Worm (Caenorhabditis elegans) whole organism, L1 larva: ENCODE data around the gene ZK792.12.

ENCODE experiments used
- C16A3.4 ChIP-seq: fragments of 150-350 bp; optimal IDR thresholded peaks from 2 replicates; lab custom pipeline; 2014; ENCODE audit warnings: missing biosample characterization, missing genetic modification characterization
- F16B12.6 ChIP-seq: fragments of 150-350 bp; optimal IDR thresholded peaks from 2 replicates; lab custom pipeline; 2014; ENCODE audit warnings: missing biosample characterization, missing genetic modification characterization
- alr-1 ChIP-seq: fragments of 200-800 bp; sonication (Bioruptor generic); optimal IDR thresholded peaks from 2 replicates; lab custom pipeline; 2018; ENCODE audit warnings: borderline replicate concordance, mild to moderate bottlenecking, missing genetic modification characterization, missing compliant biosample characterization
- aly-2 ChIP-seq: fragments of 150-350 bp; optimal IDR thresholded peaks from 2 replicates; lab custom pipeline; 2014; ENCODE audit warnings: missing biosample characterization, missing genetic modification characterization
- blmp-1 ChIP-seq: fragments of 150-350 bp; optimal IDR thresholded peaks from 2 replicates; lab custom pipeline; 2014; ENCODE audit warnings: missing biosample characterization, missing genetic modification characterization
- ceh-82 ChIP-seq, 3 experiments: fragments of 150-350 bp in 1 of 3; sonication (generic microtip) in 2 of 3; optimal IDR thresholded peaks; 2 replicates each; lab custom pipeline; 2014 to 2017; ENCODE audit warnings: missing biosample characterization in 3 of 3, missing genetic modification characterization in 3 of 3
- ceh-88 ChIP-seq: fragments of 200-800 bp; sonication (Bioruptor generic); IDR thresholded peaks from 2 replicates; pipeline ENCODE4 v1.3.6; 2022; ENCODE audit warnings: missing genetic modification characterization, missing compliant biosample characterization
- dsc-1 ChIP-seq: sonication (generic microtip); optimal IDR thresholded peaks from 2 replicates; lab custom pipeline; 2016; ENCODE audit warnings: mild to moderate bottlenecking, missing genetic modification characterization, missing compliant biosample characterization
- efl-1 ChIP-seq, 4 experiments: fragments of 150-350 bp; optimal IDR thresholded peaks in 3 of 4; peaks in 1 of 4; 1 replicate in 1 of 4; 2 replicates in 3 of 4; lab custom pipeline; 2014; ENCODE audit warnings: missing biosample characterization in 2 of 4, missing genetic modification characterization in 2 of 4, missing genetic modification reagents in 2 of 4
- egl-13 ChIP-seq: sonication (generic microtip); optimal IDR thresholded peaks from 2 replicates; lab custom pipeline; 2016; ENCODE audit warnings: missing genotype, missing genetic modification reagents, missing genetic modification characterization, missing compliant biosample characterization
- egl-27 ChIP-seq, 2 experiments: fragments of 150-350 bp in 1 of 2; sonication (generic microtip); optimal IDR thresholded peaks; 3 replicates each; lab custom pipeline; 2017 to 2018; ENCODE audit warnings: missing biosample characterization in 2 of 2, missing genetic modification characterization in 2 of 2, missing genetic modification reagents in 2 of 2
- elt-2 ChIP-seq: sonication (generic microtip); optimal IDR thresholded peaks from 2 replicates; lab custom pipeline; 2016; ENCODE audit warnings: missing genetic modification characterization, mild to moderate bottlenecking, inconsistent platforms, missing compliant biosample characterization, missing genetic modification reagents
- elt-3 ChIP-seq, 6 experiments: fragments of 150-350 bp in 1 of 6; sonication (generic microtip); optimal IDR thresholded peaks; 2 replicates each; lab custom pipeline; 2017 to 2018; ENCODE audit warnings: missing biosample characterization in 6 of 6, missing genetic modification characterization in 6 of 6, inconsistent platforms in 1 of 6
- ets-5 ChIP-seq: fragments of 200-800 bp; sonication (Bioruptor generic); IDR thresholded peaks from 2 replicates; pipeline ENCODE4 v1.3.6; 2022; ENCODE audit warnings: missing genetic modification characterization, missing compliant biosample characterization
- fkh-10 ChIP-seq: sonication (generic microtip); optimal IDR thresholded peaks from 2 replicates; lab custom pipeline; 2017; ENCODE audit warnings: missing biosample characterization, missing genetic modification reagents, missing genetic modification characterization
- fkh-4 ChIP-seq: sonication (generic microtip); optimal IDR thresholded peaks from 2 replicates; lab custom pipeline; 2016; ENCODE audit warnings: missing compliant biosample characterization, missing genetic modification characterization, borderline replicate concordance
- fkh-8 ChIP-seq: sonication (generic microtip); optimal IDR thresholded peaks from 2 replicates; lab custom pipeline; 2016; ENCODE audit warnings: mild to moderate bottlenecking, missing genetic modification characterization, missing compliant biosample characterization
- isw-1 ChIP-seq: fragments of 200-800 bp; sonication (Bioruptor generic); IDR thresholded peaks from 2 replicates; pipeline ENCODE4 v1.3.6; 2022; ENCODE audit warnings: missing genetic modification characterization, missing compliant biosample characterization
- jun-1 ChIP-seq: fragments of 150-350 bp; optimal IDR thresholded peaks from 2 replicates; lab custom pipeline; 2014; ENCODE audit warnings: missing biosample characterization, missing genetic modification reagents, missing genetic modification characterization
- lin-13 ChIP-seq: fragments of 150-350 bp; optimal IDR thresholded peaks from 2 replicates; lab custom pipeline; 2014; ENCODE audit warnings: missing biosample characterization, missing genetic modification reagents, missing genetic modification characterization
- lin-35 ChIP-seq, 2 experiments: fragments of 150-350 bp; optimal IDR thresholded peaks; 2 replicates each; lab custom pipeline; 2014; ENCODE audit warnings: missing biosample characterization in 2 of 2, missing genetic modification characterization in 2 of 2, missing genetic modification reagents in 2 of 2
- lir-3 ChIP-seq: sonication (generic microtip); optimal IDR thresholded peaks from 2 replicates; lab custom pipeline; 2016; ENCODE audit warnings: mild to moderate bottlenecking, missing genetic modification characterization, moderate library complexity, missing compliant biosample characterization; ENCODE audit not compliant: poor library complexity
- mab-9 ChIP-seq: fragments of 200-800 bp; sonication (Bioruptor generic); IDR thresholded peaks from 2 replicates; pipeline ENCODE4 v1.3.6; 2022; ENCODE audit warnings: missing genetic modification reagents, missing genetic modification characterization, missing compliant biosample characterization
- mdl-1 ChIP-seq, 2 experiments: fragments of 150-350 bp; optimal IDR thresholded peaks; 2 replicates each; lab custom pipeline; 2014 to 2017; ENCODE audit warnings: missing biosample characterization in 2 of 2, missing genetic modification characterization in 2 of 2, inconsistent platforms in 1 of 2
- mef-2 ChIP-seq: fragments of 150-350 bp; optimal IDR thresholded peaks from 2 replicates; lab custom pipeline; 2014; ENCODE audit warnings: missing biosample characterization, missing genetic modification characterization
- nhr-12 ChIP-seq: sonication (generic microtip); optimal IDR thresholded peaks from 2 replicates; lab custom pipeline; 2017; ENCODE audit warnings: missing biosample characterization, missing genetic modification characterization
- nhr-19 ChIP-seq: fragments of 200-800 bp; sonication (Bioruptor generic); conservative IDR thresholded peaks from 2 replicates; pipeline ENCODE4 v1.3.6; 2022; ENCODE audit warnings: missing genetic modification characterization, missing compliant biosample characterization
- nhr-20 ChIP-seq: sonication (generic microtip); optimal IDR thresholded peaks from 2 replicates; lab custom pipeline; 2016; ENCODE audit warnings: mild to moderate bottlenecking, missing genetic modification characterization, missing compliant biosample characterization
- nhr-237 ChIP-seq: fragments of 150-350 bp; optimal IDR thresholded peaks from 2 replicates; lab custom pipeline; 2014; ENCODE audit warnings: missing biosample characterization, missing genetic modification characterization
- nhr-28 ChIP-seq: fragments of 150-350 bp; optimal IDR thresholded peaks from 2 replicates; lab custom pipeline; 2014; ENCODE audit warnings: missing biosample characterization, missing genetic modification characterization
- nhr-77 ChIP-seq: fragments of 150-350 bp; optimal IDR thresholded peaks from 2 replicates; lab custom pipeline; 2014; ENCODE audit warnings: missing biosample characterization, missing genetic modification characterization
- nhr-84 ChIP-seq: sonication (generic microtip); optimal IDR thresholded peaks from 2 replicates; lab custom pipeline; 2017; ENCODE audit warnings: missing biosample characterization, missing genetic modification characterization
- nhr-85 ChIP-seq: sonication (generic microtip); peaks from one replicate; lab custom pipeline; 2016; ENCODE audit warnings: missing genetic modification characterization, inconsistent platforms, missing compliant biosample characterization
- pag-3 ChIP-seq: sonication (generic microtip); optimal IDR thresholded peaks from 2 replicates; lab custom pipeline; 2017; ENCODE audit warnings: missing genetic modification characterization, mild to moderate bottlenecking, missing compliant biosample characterization, antibody characterized with exemption, borderline replicate concordance; ENCODE audit not compliant: insufficient read depth
- pax-3 ChIP-seq: fragments of 200-800 bp; sonication (Bioruptor generic); optimal IDR thresholded peaks from 2 replicates; lab custom pipeline; 2018; ENCODE audit warnings: mild to moderate bottlenecking, missing genetic modification characterization, moderate library complexity, missing compliant biosample characterization
- rnt-1 ChIP-seq: sonication (generic microtip); optimal IDR thresholded peaks from 2 replicates; lab custom pipeline; 2016; ENCODE audit warnings: mild to moderate bottlenecking, missing genetic modification characterization, moderate library complexity, missing compliant biosample characterization
- skn-1 ChIP-seq: fragments of 150-350 bp; optimal IDR thresholded peaks from 2 replicates; lab custom pipeline; 2014; ENCODE audit warnings: missing biosample characterization, missing genetic modification characterization
- snpc-4 ChIP-seq: fragments of 150-350 bp; optimal IDR thresholded peaks from 2 replicates; lab custom pipeline; 2014; ENCODE audit warnings: missing biosample characterization, missing genetic modification characterization
- snu-23 ChIP-seq: sonication (generic microtip); optimal IDR thresholded peaks from 2 replicates; lab custom pipeline; 2016; ENCODE audit warnings: missing genetic modification characterization, missing compliant biosample characterization
- sox-4 ChIP-seq: sonication (generic microtip); optimal IDR thresholded peaks from 2 replicates; lab custom pipeline; 2016; ENCODE audit warnings: missing genetic modification characterization, missing compliant biosample characterization
- sptf-1 ChIP-seq: fragments of 150-350 bp; optimal IDR thresholded peaks from 2 replicates; lab custom pipeline; 2014; ENCODE audit warnings: missing biosample characterization, missing genetic modification characterization
- sup-37 ChIP-seq: fragments of 200-800 bp; sonication (Bioruptor generic); optimal IDR thresholded peaks from 2 replicates; lab custom pipeline; 2018; ENCODE audit warnings: mild to moderate bottlenecking, missing genetic modification characterization, missing compliant biosample characterization
- swsn-7 ChIP-seq: sonication (generic microtip); optimal IDR thresholded peaks from 2 replicates; lab custom pipeline; 2016; ENCODE audit warnings: missing genetic modification characterization, missing compliant biosample characterization
- tbx-2 ChIP-seq: sonication (generic microtip); optimal IDR thresholded peaks from 2 replicates; lab custom pipeline; 2016; ENCODE audit warnings: missing genetic modification characterization, missing compliant biosample characterization
- tlp-1 ChIP-seq: fragments of 150-350 bp; optimal IDR thresholded peaks from 2 replicates; lab custom pipeline; 2014; ENCODE audit warnings: missing biosample characterization, missing genetic modification characterization
- unc-86 ChIP-seq: sonication (generic microtip); optimal IDR thresholded peaks from 2 replicates; lab custom pipeline; 2016; ENCODE audit warnings: missing genetic modification characterization, missing compliant biosample characterization
- unc-98 ChIP-seq: fragments of 200-800 bp; sonication (Bioruptor generic); IDR thresholded peaks from 2 replicates; pipeline ENCODE4 v1.3.6; 2022; ENCODE audit warnings: missing genetic modification characterization, missing compliant biosample characterization
- xbp-1 ChIP-seq: sonication (generic microtip); optimal IDR thresholded peaks from 2 replicates; lab custom pipeline; 2016; ENCODE audit warnings: missing genetic modification characterization, missing compliant biosample characterization
- ztf-4 ChIP-seq: fragments of 150-350 bp; optimal IDR thresholded peaks from 2 replicates; lab custom pipeline; 2014; ENCODE audit warnings: missing biosample characterization, missing genetic modification characterization

The ZK792.12 gene

ce11 chrIV:11691524-11691923 lies 2.1 kb upstream of the ZK792.12 start:
- TF ChIP-seq aly-2 (tag; lab: Kevin White, UChicago) (no peak), mab-9 (no peak), F16B12.6 (no peak), rnt-1 (tag; lab: Kevin White, UChicago) (peak; percentile 38), efl-1 (optimal IDR thresholded peaks at IDR 0.05; lab: Kevin White, UChicago) (no peak), efl-1 (GFP tag; optimal IDR thresholded peaks at IDR 0.05 in 1 of 2; lab: Kevin White, UChicago) (peak in 1 of 2 experiments; percentile 0), blmp-1 (tag; lab: Kevin White, UChicago) (peak; percentile 68), nhr-85 (tag; lab: Kevin White, UChicago) (peak; percentile 59), alr-1 (no peak)
- TF ChIP-seq, all 84 proteins: peak for 4

ce11 chrIV:11692071-11692673 lies 1.4 kb upstream of the ZK792.12 start:
- TF ChIP-seq elt-3 (tag; optimal IDR thresholded peaks at IDR 0.05; lab: Kevin White, UChicago) (peak in 5 of 6 experiments; percentile 2 to 84 (median 31)), ceh-88 (GFP tag; lab: Robert Waterston, UW) (no peak), egl-13 (peak; percentile 62), jun-1 (tag; lab: Kevin White, UChicago) (peak; percentile 42), unc-98 (no peak), fkh-10 (GFP tag; lab: Kevin White, UChicago) (peak; percentile 61), blmp-1 (tag; lab: Kevin White, UChicago) (peak; percentile 97), nhr-19 (GFP tag; lab: Robert Waterston, UW) (peak; percentile 65), pax-3 (tag; lab: Kevin White, UChicago) (no peak), nhr-237 (tag; lab: Kevin White, UChicago) (peak; percentile 67), rnt-1 (tag; lab: Kevin White, UChicago) (peak; percentile 80), lin-13 (GFP tag; lab: Kevin White, UChicago) (peak; percentile 71), mdl-1 (tag; optimal IDR thresholded peaks at IDR 0.05; lab: Kevin White, UChicago) (peak in 1 of 2 experiments; percentile 80), efl-1 (optimal IDR thresholded peaks at IDR 0.05; lab: Kevin White, UChicago) (peak; percentile 63 to 70), efl-1 (GFP tag; optimal IDR thresholded peaks at IDR 0.05 in 1 of 2; lab: Kevin White, UChicago) (peak; percentile 26 to 70), tlp-1 (tag; lab: Kevin White, UChicago) (no peak), isw-1 (GFP tag; lab: Robert Waterston, UW) (no peak; the same call in 1 of the 2 replicates), ztf-4 (peak; percentile 22), snpc-4 (tag; lab: Kevin White, UChicago) (peak; percentile 31), lin-35 (GFP tag; optimal IDR thresholded peaks at IDR 0.05; lab: Kevin White, UChicago) (peak; percentile 57 to 82), aly-2 (tag; lab: Kevin White, UChicago) (no peak), egl-27 (tag; optimal IDR thresholded peaks at IDR 0.05; lab: Kevin White, UChicago) (peak in 1 of 2 experiments; percentile 72), tbx-2 (tag; lab: Kevin White, UChicago) (peak; percentile 73), unc-86 (tag; lab: Kevin White, UChicago) (peak; percentile 58), swsn-7 (tag; lab: Kevin White, UChicago) (peak; percentile 74), nhr-28 (tag; lab: Kevin White, UChicago) (no peak), C16A3.4 (tag; lab: Kevin White, UChicago) (peak; percentile 76), nhr-20 (tag; lab: Kevin White, UChicago) (peak; percentile 85), ets-5 (no peak), skn-1 (tag; lab: Kevin White, UChicago) (peak; percentile 60), sox-4 (tag; lab: Kevin White, UChicago) (no peak), fkh-8 (peak; percentile 29), nhr-85 (tag; lab: Kevin White, UChicago) (peak; percentile 86), fkh-4 (tag; lab: Kevin White, UChicago) (no peak), nhr-77 (tag; lab: Kevin White, UChicago) (peak; percentile 87), lir-3 (tag; lab: Kevin White, UChicago) (peak; percentile 20), nhr-12 (tag; lab: Kevin White, UChicago) (no peak), ceh-82 (tag; optimal IDR thresholded peaks at IDR 0.05; lab: Kevin White, UChicago) (peak; percentile 35 to 86 (median 66)), elt-2 (tag; lab: Kevin White, UChicago) (peak; percentile 85), nhr-84 (no peak), sptf-1 (no peak), pag-3 (tag; lab: Kevin White, UChicago) (no peak), snu-23 (GFP tag; lab: Kevin White, UChicago) (peak; percentile 88), mef-2 (tag; lab: Kevin White, UChicago) (peak; percentile 9), dsc-1 (peak; percentile 62), sup-37 (GFP tag; lab: Kevin White, UChicago) (no peak), xbp-1 (tag; lab: Kevin White, UChicago) (peak; percentile 64)
